Worm (Caenorhabditis elegans) whole organism, L2 larva: Measurements from ENCODE around the gene C08F1.6.

Experiments
- C34F6.9 ChIP-seq: fragments of 150-350 bp; optimal IDR thresholded peaks from 2 replicates; lab custom pipeline; 2014; ENCODE audit warnings: missing biosample characterization, missing genetic modification characterization
- F13H6.1 ChIP-seq: sonication (generic microtip); optimal IDR thresholded peaks from 2 replicates; lab custom pipeline; 2016; ENCODE audit warnings: missing genetic modification characterization, missing compliant biosample characterization
- Y55F3AM.14 ChIP-seq: fragments of 200-800 bp; sonication (Bioruptor generic); optimal IDR thresholded peaks from 2 replicates; lab custom pipeline; 2018; ENCODE audit warnings: mild to moderate bottlenecking, missing genetic modification characterization, missing compliant biosample characterization
- aly-2 ChIP-seq: fragments of 150-350 bp; optimal IDR thresholded peaks from 2 replicates; lab custom pipeline; 2014; ENCODE audit warnings: missing biosample characterization, missing genetic modification characterization
- ama-1 ChIP-seq: fragments of 150-350 bp; optimal IDR thresholded peaks from 2 replicates; lab custom pipeline; 2018; ENCODE audit warnings: inconsistent platforms
- blmp-1 ChIP-seq: sonication (generic microtip); optimal IDR thresholded peaks from 2 replicates; lab custom pipeline; 2017; ENCODE audit warnings: missing genetic modification characterization, mild to moderate bottlenecking, missing compliant biosample characterization, antibody characterized with exemption, moderate library complexity; ENCODE audit not compliant: insufficient read depth
- ceh-82 ChIP-seq: fragments of 150-350 bp; optimal IDR thresholded peaks from 2 replicates; lab custom pipeline; 2014; ENCODE audit warnings: missing biosample characterization, missing genetic modification characterization
- crh-2 ChIP-seq: sonication (generic microtip); optimal IDR thresholded peaks from 2 replicates; lab custom pipeline; 2017; ENCODE audit warnings: missing biosample characterization, missing genetic modification characterization
- egl-27 ChIP-seq: sonication (generic microtip); optimal IDR thresholded peaks from 3 replicates; lab custom pipeline; 2017; ENCODE audit warnings: missing biosample characterization, missing genetic modification reagents, missing genetic modification characterization
- elt-1 ChIP-seq: fragments of 150-350 bp; optimal IDR thresholded peaks from 2 replicates; lab custom pipeline; 2014; ENCODE audit warnings: missing biosample characterization, missing genetic modification characterization
- fos-1 ChIP-seq: fragments of 150-350 bp; optimal IDR thresholded peaks from 2 replicates; lab custom pipeline; 2014; ENCODE audit warnings: missing biosample characterization, missing genetic modification characterization
- gmeb-1 ChIP-seq: fragments of 150-350 bp; optimal IDR thresholded peaks from 2 replicates; lab custom pipeline; 2014; ENCODE audit warnings: missing biosample characterization, missing genetic modification characterization
- lin-11 ChIP-seq: fragments of 150-350 bp; sonication (generic microtip); optimal IDR thresholded peaks from 2 replicates; lab custom pipeline; 2014; ENCODE audit warnings: missing biosample characterization, missing genetic modification characterization, inconsistent platforms, mixed read lengths
- lin-13 ChIP-seq: fragments of 150-350 bp; optimal IDR thresholded peaks from 2 replicates; lab custom pipeline; 2014; ENCODE audit warnings: missing biosample characterization, missing genetic modification reagents, missing genetic modification characterization
- lsy-2 ChIP-seq, 2 experiments: fragments of 150-350 bp in 1 of 2; sonication (generic microtip) in 1 of 2; optimal IDR thresholded peaks; 2 replicates each; lab custom pipeline; 2014 to 2017; ENCODE audit warnings: missing biosample characterization in 2 of 2, missing genetic modification characterization in 2 of 2
- mbf-1 ChIP-seq: sonication (generic microtip); optimal IDR thresholded peaks from 2 replicates; lab custom pipeline; 2017; ENCODE audit warnings: missing biosample characterization, missing genetic modification characterization
- nhr-10 ChIP-seq: sonication (generic microtip); optimal IDR thresholded peaks from 2 replicates; lab custom pipeline; 2017; ENCODE audit warnings: missing biosample characterization, missing genetic modification characterization
- nhr-11 ChIP-seq: fragments of 150-350 bp; optimal IDR thresholded peaks from 2 replicates; lab custom pipeline; 2014; ENCODE audit warnings: missing biosample characterization, missing genetic modification characterization
- nhr-129 ChIP-seq: fragments of 150-350 bp; optimal IDR thresholded peaks from 2 replicates; lab custom pipeline; 2014; ENCODE audit warnings: missing biosample characterization, missing genetic modification characterization
- nhr-21 ChIP-seq: fragments of 150-350 bp; optimal IDR thresholded peaks from 2 replicates; lab custom pipeline; 2014; ENCODE audit warnings: missing biosample characterization, missing genetic modification characterization
- nhr-23 ChIP-seq: fragments of 150-350 bp; optimal IDR thresholded peaks from 2 replicates; lab custom pipeline; 2014; ENCODE audit warnings: missing biosample characterization, missing genetic modification reagents, missing genetic modification characterization
- nhr-237 ChIP-seq: fragments of 150-350 bp; optimal IDR thresholded peaks from 2 replicates; lab custom pipeline; 2014; ENCODE audit warnings: missing biosample characterization, missing genetic modification characterization
- nhr-25 ChIP-seq: fragments of 150-350 bp; sonication (generic microtip); optimal IDR thresholded peaks from 3 replicates; lab custom pipeline; 2014; ENCODE audit warnings: missing biosample characterization, missing genetic modification characterization
- nhr-6 ChIP-seq: fragments of 150-350 bp; optimal IDR thresholded peaks from 2 replicates; lab custom pipeline; 2014; ENCODE audit warnings: missing biosample characterization, missing genetic modification characterization
- nhr-77 ChIP-seq: fragments of 150-350 bp; optimal IDR thresholded peaks from 2 replicates; lab custom pipeline; 2014; ENCODE audit warnings: missing biosample characterization, missing genetic modification characterization
- peb-1 ChIP-seq: fragments of 150-350 bp; optimal IDR thresholded peaks from 2 replicates; lab custom pipeline; 2014; ENCODE audit warnings: missing biosample characterization, missing genetic modification characterization
- sem-4 ChIP-seq: fragments of 150-350 bp; optimal IDR thresholded peaks from 2 replicates; lab custom pipeline; 2014; ENCODE audit warnings: missing biosample characterization, missing genetic modification reagents, missing genetic modification characterization
- skn-1 ChIP-seq: sonication (generic microtip); optimal IDR thresholded peaks from 2 replicates; lab custom pipeline; 2017; ENCODE audit warnings: missing biosample characterization, missing genetic modification characterization
- sma-3 ChIP-seq: sonication (generic microtip); optimal IDR thresholded peaks from 2 replicates; lab custom pipeline; 2016; ENCODE audit warnings: missing genetic modification reagents, missing genetic modification characterization, missing compliant biosample characterization
- sma-9 ChIP-seq, 2 experiments: fragments of 150-350 bp in 1 of 2; sonication (generic microtip) in 1 of 2; optimal IDR thresholded peaks; 2 replicates each; lab custom pipeline; 2014 to 2016; ENCODE audit warnings: missing genetic modification characterization in 2 of 2, mild to moderate bottlenecking in 1 of 2, missing biosample characterization in 1 of 2, missing compliant biosample characterization in 1 of 2, missing genetic modification reagents in 1 of 2, moderate library complexity in 1 of 2
- snpc-4 ChIP-seq: fragments of 150-350 bp; optimal IDR thresholded peaks from 2 replicates; lab custom pipeline; 2014; ENCODE audit warnings: missing biosample characterization, missing genetic modification characterization
- unc-39 ChIP-seq: fragments of 150-350 bp; optimal IDR thresholded peaks from 2 replicates; lab custom pipeline; 2014; ENCODE audit warnings: missing biosample characterization, missing genetic modification characterization
- unc-62 ChIP-seq: fragments of 150-350 bp; optimal IDR thresholded peaks from 2 replicates; lab custom pipeline; 2014; ENCODE audit warnings: missing biosample characterization, missing genetic modification reagents, missing genetic modification characterization
- zag-1 ChIP-seq: fragments of 150-350 bp; optimal IDR thresholded peaks from 2 replicates; lab custom pipeline; 2014; ENCODE audit warnings: missing biosample characterization, missing genetic modification characterization
- ztf-1 ChIP-seq: fragments of 200-800 bp; sonication (Bioruptor generic); conservative IDR thresholded peaks from 2 replicates; pipeline ENCODE4 v1.3.6; 2022; ENCODE audit warnings: missing genetic modification characterization, missing compliant biosample characterization
- ztf-11 ChIP-seq: sonication (generic microtip); optimal IDR thresholded peaks from 2 replicates; lab custom pipeline; 2017; ENCODE audit warnings: missing biosample characterization, missing genetic modification characterization
- ztf-4 ChIP-seq: fragments of 150-350 bp; optimal IDR thresholded peaks from 2 replicates; lab custom pipeline; 2014; ENCODE audit warnings: missing biosample characterization, missing genetic modification characterization

The C08F1.6 gene

DNA sequence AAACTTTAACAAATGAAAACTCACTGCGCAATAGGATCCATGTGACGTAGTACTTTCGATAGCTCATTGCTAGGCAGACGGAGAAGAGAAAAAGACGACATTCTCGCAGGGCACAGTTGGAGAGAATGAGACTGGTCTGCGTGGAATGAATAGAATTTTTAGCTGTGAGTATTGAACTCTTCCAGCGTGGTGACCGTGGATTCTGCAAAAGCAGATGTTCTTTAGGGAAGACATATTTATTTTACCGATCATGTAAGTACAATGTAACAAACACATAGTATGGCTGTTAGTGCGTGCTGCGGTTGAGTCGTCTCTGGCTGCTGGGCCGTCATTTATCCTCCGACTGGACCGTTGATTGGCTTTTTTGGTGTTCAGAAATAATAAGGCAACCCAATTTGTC is 35.0 kb downstream of the C08F1.6 start, which contains the start of gene F36H5.9:
Gene F36H5.9 (minus strand): TSS at position 101 of the 400 bp plus-strand sequence.
- TF ChIP-seq egl-27 (tag; lab: Kevin White, UChicago): no peak
- no peak for TF ChIP-seq ztf-1 (GFP tag; lab: Robert Waterston, UW)
- TF ChIP-seq nhr-237: no peak
- no peak for TF ChIP-seq gmeb-1 (tag; lab: Kevin White, UChicago)
- TF ChIP-seq unc-62: no peak
- no peak for TF ChIP-seq nhr-10 (tag; lab: Kevin White, UChicago)
- no peak for TF ChIP-seq fos-1
- TF ChIP-seq aly-2 (tag; lab: Kevin White, UChicago): no peak
- no peak for TF ChIP-seq F13H6.1 (tag; lab: Kevin White, UChicago)

DNA sequence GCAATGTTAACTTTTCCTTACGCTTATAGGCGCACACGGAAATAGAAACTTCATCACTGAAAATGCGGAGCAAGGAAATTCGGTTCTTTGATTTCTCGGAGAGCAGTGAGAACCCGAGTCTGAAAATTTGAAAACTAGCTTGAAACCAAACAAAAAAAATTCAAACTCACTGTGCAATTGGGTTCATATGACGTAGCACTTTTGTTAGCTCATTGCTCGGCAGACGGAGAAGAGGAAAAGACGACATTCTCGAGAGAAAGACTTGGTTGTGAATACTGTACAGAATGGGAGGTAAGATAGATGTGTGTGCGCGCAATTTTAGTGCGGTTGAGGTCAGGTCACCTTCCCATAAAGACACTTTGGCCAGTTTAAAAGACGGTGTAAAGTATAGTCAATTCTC is 37.6 kb downstream of the C08F1.6 start, which contains the start of the genes F36H5.13 and F36H5.8:
Gene F36H5.13 (minus strand): TSS at position 101 of the 400 bp plus-strand sequence.
Gene F36H5.8 (minus strand): TSS at position 274 of the 400 bp plus-strand sequence.
- TF ChIP-seq gmeb-1 (tag; lab: Kevin White, UChicago) (no peak), egl-27 (tag; lab: Kevin White, UChicago) (no peak), sma-9 (GFP tag; optimal IDR thresholded peaks at IDR 0.05; lab: Kevin White, UChicago) (no peak), sma-9 (tag; optimal IDR thresholded peaks at IDR 0.05; lab: Kevin White, UChicago) (no peak), elt-1 (tag; lab: Kevin White, UChicago) (no peak), ama-1 (lab: Kevin White, UChicago) (no peak), nhr-23 (tag; lab: Kevin White, UChicago) (no peak), nhr-21 (tag; lab: Kevin White, UChicago) (no peak), blmp-1 (no peak), sem-4 (no peak), snpc-4 (tag; lab: Kevin White, UChicago) (no peak)

DNA sequence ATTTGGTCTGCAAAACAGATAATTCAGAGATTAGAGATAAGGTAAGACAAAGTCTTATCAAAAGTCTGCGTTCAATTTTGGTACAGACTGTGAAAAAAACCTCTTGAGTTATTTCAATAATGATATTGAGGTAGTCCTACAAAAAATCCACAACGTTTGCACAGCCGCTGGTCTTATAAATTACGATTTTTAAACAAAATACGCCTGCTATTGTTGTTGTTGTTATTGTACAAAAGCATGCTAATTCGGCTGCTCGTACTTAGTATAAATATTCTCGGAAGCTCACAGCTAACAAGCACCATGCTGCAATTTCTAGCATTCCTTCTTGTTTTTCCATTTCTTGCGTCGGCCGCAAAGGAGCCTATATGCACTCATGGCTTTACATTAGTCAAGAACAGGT is 43.8 kb downstream of the C08F1.6 start, which contains the start of gene clec-19:
Gene clec-19 (plus strand): TSS at position 301 of the 400 bp plus-strand sequence.
- TF ChIP-seq nhr-21 (tag; lab: Kevin White, UChicago) (no peak), nhr-11 (tag; lab: Kevin White, UChicago) (no peak), sma-3 (GFP tag; lab: Kevin White, UChicago) (no peak), ceh-82 (tag; lab: Kevin White, UChicago) (no peak), mbf-1 (tag; lab: Kevin White, UChicago) (no peak), lin-11 (tag; lab: Kevin White, UChicago) (no peak), nhr-6 (tag; lab: Kevin White, UChicago) (no peak), nhr-129 (tag; lab: Kevin White, UChicago) (no peak), nhr-25 (tag; lab: Kevin White, UChicago) (no peak), fos-1 (no peak), aly-2 (tag; lab: Kevin White, UChicago) (no peak), ztf-4 (no peak)

DNA sequence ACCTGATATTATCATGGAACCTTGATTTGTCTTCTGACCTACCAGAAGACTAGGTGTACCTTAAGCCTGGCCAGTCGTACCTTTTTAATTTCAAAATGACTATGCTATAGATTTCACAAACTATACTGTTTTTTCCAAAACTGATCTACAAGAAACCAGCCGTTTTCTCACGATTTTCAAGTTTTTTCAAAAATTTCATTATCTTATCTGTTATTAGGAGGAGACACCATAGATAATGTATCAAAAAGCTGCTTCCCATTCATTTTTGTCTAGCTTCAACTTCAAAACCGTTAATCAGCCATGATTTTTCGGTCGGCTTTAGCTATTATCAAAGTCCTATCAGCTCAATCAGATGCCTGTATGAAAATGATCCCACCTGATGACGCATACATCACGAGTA is 45.5 kb downstream of the C08F1.6 start, which contains the start of gene F36H5.12:
Gene F36H5.12 (plus strand): TSS at position 301 of the 400 bp plus-strand sequence.
- TF ChIP-seq lsy-2 (tag; optimal IDR thresholded peaks at IDR 0.05; lab: Kevin White, UChicago): no peak
- TF ChIP-seq Y55F3AM.14 (GFP tag; lab: Kevin White, UChicago): no peak
- TF ChIP-seq ceh-82 (tag; lab: Kevin White, UChicago): no peak
- TF ChIP-seq peb-1 (tag; lab: Kevin White, UChicago): no peak
- TF ChIP-seq crh-2 (tag; lab: Kevin White, UChicago): no peak

DNA sequence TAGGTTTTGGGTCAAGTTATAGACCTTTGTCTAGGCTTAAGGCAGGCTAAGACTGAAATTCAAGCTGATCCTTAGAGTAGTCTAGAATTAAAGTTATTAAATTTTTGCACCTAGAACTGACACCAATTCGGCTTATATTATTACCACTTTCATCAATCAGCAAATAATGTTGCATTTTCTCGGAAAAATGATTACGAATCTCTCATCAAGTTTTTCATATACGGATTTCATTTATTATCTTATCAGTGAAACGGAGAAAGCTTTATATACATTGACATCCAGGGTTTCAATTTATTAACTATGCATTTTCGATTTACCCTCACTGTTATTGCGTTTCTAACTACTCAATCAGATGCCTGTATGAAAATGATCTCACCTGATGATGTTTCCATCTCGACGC is 46.7 kb downstream of the C08F1.6 start, which contains the start of gene K07G6.1:
Gene K07G6.1 (plus strand): TSS at position 301 of the 400 bp plus-strand sequence.
- TF ChIP-seq fos-1 (no peak), crh-2 (tag; lab: Kevin White, UChicago) (no peak)

DNA sequence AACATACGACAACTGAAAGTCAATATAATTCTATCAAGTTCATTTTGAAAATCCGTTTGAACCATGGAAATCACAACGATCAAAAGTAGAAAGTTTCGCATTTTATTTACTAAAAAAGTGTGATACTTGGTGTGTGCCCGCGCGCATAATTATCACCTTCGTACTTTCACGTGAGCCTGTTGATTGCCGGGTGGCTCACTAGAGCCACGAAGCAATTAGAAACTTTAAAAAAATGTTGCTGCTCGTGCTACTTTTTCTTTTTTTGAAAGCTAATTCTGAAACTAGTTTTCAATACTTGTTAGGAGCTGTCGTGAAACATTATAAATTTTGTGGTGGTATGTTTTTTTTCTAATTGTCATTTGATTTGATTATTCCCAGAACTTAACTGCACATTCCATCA is 49.1 kb downstream of the C08F1.6 start, which contains the start of the genes irld-9 and irld-33:
Gene irld-9 (minus strand): TSS at position 101 of the 400 bp plus-strand sequence.
Gene irld-33 (plus strand): TSS at position 209 of the 400 bp plus-strand sequence.
- TF ChIP-seq ztf-11 (tag; lab: Kevin White, UChicago) (no peak), zag-1 (tag; lab: Kevin White, UChicago) (no peak), nhr-10 (tag; lab: Kevin White, UChicago) (no peak), nhr-129 (tag; lab: Kevin White, UChicago) (no peak), C34F6.9 (no peak), skn-1 (tag; lab: Kevin White, UChicago) (no peak), nhr-77 (tag; lab: Kevin White, UChicago) (no peak), mbf-1 (tag; lab: Kevin White, UChicago) (no peak), nhr-237 (no peak), sma-9 (GFP tag; optimal IDR thresholded peaks at IDR 0.05; lab: Kevin White, UChicago) (no peak), sma-9 (tag; optimal IDR thresholded peaks at IDR 0.05; lab: Kevin White, UChicago) (no peak), unc-39 (tag; lab: Kevin White, UChicago) (no peak), sma-3 (GFP tag; lab: Kevin White, UChicago) (no peak), lin-13 (GFP tag; lab: Kevin White, UChicago) (no peak)
- TF ChIP-seq, all 48 proteins: peak for 0
